Fruit fly (Drosophila melanogaster) whole organism, prepupa: ENCODE data around the gene sphe.

ENCODE experiments used
- Blimp-1 ChIP-seq: fragments of 200-800 bp; sonication (Bioruptor generic); optimal IDR thresholded peaks from 3 replicates; lab custom pipeline; 2017; ENCODE audit warnings: missing biosample characterization, missing genetic modification characterization, mild to moderate bottlenecking, moderate library complexity, missing genetic modification reagents
- CG11294 ChIP-seq: fragments of 200-800 bp; sonication (Bioruptor generic); IDR thresholded peaks from 2 replicates; pipeline ENCODE4 v1.3.6; 2022; ENCODE audit warnings: missing biosample characterization, missing genetic modification characterization
- CG11902 ChIP-seq: fragments of 200-800 bp; sonication (Bioruptor generic); optimal IDR thresholded peaks from 3 replicates; lab custom pipeline; 2016; ENCODE audit warnings: missing biosample characterization, missing genetic modification characterization
- CG15336 ChIP-seq: fragments of 200-800 bp; sonication (Bioruptor generic); IDR thresholded peaks from 2 replicates; pipeline ENCODE4 v1.3.6; 2022; ENCODE audit warnings: missing biosample characterization, missing genetic modification characterization
- CG16779 ChIP-seq: fragments of 200-800 bp; sonication (Bioruptor generic); optimal IDR thresholded peaks from 3 replicates; lab custom pipeline; 2017; ENCODE audit warnings: missing biosample characterization, mild to moderate bottlenecking, missing genetic modification characterization
- CG32006 ChIP-seq: fragments of 200-800 bp; sonication (Bioruptor generic); optimal IDR thresholded peaks from 3 replicates; lab custom pipeline; 2017; ENCODE audit warnings: missing biosample characterization, mild to moderate bottlenecking, missing genetic modification characterization
- CG3919 ChIP-seq: fragments of 200-800 bp; sonication (Bioruptor generic); optimal IDR thresholded peaks from 3 replicates; lab custom pipeline; 2016; ENCODE audit warnings: missing biosample characterization, missing genetic modification characterization
- CG4318 ChIP-seq: fragments of 200-800 bp; sonication (Bioruptor generic); optimal IDR thresholded peaks from 3 replicates; lab custom pipeline; 2017; ENCODE audit warnings: missing biosample characterization, mild to moderate bottlenecking, missing genetic modification characterization
- CG6163 ChIP-seq: fragments of 200-800 bp; sonication (Bioruptor generic); IDR thresholded peaks from 3 replicates; pipeline ENCODE4 v1.3.6; 2022; ENCODE audit warnings: missing biosample characterization, missing genetic modification characterization
- CG6276 ChIP-seq: fragments of 200-800 bp; sonication (Bioruptor generic); optimal IDR thresholded peaks from 2 replicates; lab custom pipeline; 2017; ENCODE audit warnings: missing biosample characterization, mild to moderate bottlenecking, missing genetic modification characterization
- CG6792 ChIP-seq: fragments of 200-800 bp; sonication (Bioruptor generic); optimal IDR thresholded peaks from 3 replicates; lab custom pipeline; 2016; ENCODE audit warnings: missing biosample characterization, missing genetic modification characterization
- CG6808 ChIP-seq: fragments of 200-800 bp; sonication (Bioruptor generic); optimal IDR thresholded peaks from 3 replicates; lab custom pipeline; 2017; ENCODE audit warnings: missing biosample characterization, missing genetic modification characterization, mild to moderate bottlenecking, moderate library complexity, missing genetic modification reagents
- CG6854 ChIP-seq: fragments of 200-800 bp; sonication (Bioruptor generic); optimal IDR thresholded peaks from 2 replicates; lab custom pipeline; 2017; ENCODE audit warnings: missing biosample characterization, mild to moderate bottlenecking, missing genetic modification characterization
- CG8119 ChIP-seq: fragments of 200-800 bp; sonication (Bioruptor generic); IDR thresholded peaks from 3 replicates; pipeline ENCODE4 v1.3.6; 2022; ENCODE audit warnings: missing biosample characterization, missing genetic modification characterization
- CG8319 ChIP-seq: fragments of 200-800 bp; sonication (Bioruptor generic); optimal IDR thresholded peaks from 3 replicates; lab custom pipeline; 2016; ENCODE audit warnings: missing biosample characterization, missing genetic modification characterization
- CG8632 ChIP-seq: fragments of 200-800 bp; sonication (Bioruptor generic); optimal IDR thresholded peaks from 3 replicates; lab custom pipeline; 2016; ENCODE audit warnings: missing biosample characterization, missing genetic modification characterization
- CG9139 ChIP-seq: fragments of 200-800 bp; sonication (Bioruptor generic); optimal IDR thresholded peaks from 3 replicates; lab custom pipeline; 2017; ENCODE audit warnings: missing biosample characterization, mild to moderate bottlenecking, missing genetic modification characterization
- Eip78C ChIP-seq: fragments of 200-800 bp; sonication (Bioruptor generic); peaks from one replicate; lab custom pipeline; 2016; ENCODE audit warnings: missing biosample characterization, missing genetic modification characterization
- Ets96B ChIP-seq: fragments of 200-800 bp; optimal IDR thresholded peaks from 2 replicates; lab custom pipeline; 2019; ENCODE audit warnings: missing biosample characterization, mild to moderate bottlenecking, missing genetic modification characterization, moderate library complexity
- Gug ChIP-seq: fragments of 200-800 bp; sonication (Bioruptor generic); IDR thresholded peaks from 2 replicates; pipeline ENCODE4 v1.3.6; 2022; ENCODE audit warnings: missing biosample characterization, missing genetic modification characterization
- Hr38 ChIP-seq: sonication (Bioruptor generic); optimal IDR thresholded peaks from 2 replicates; lab custom pipeline; 2016; ENCODE audit warnings: missing biosample characterization, missing genetic modification characterization
- Hr39 ChIP-seq: fragments of 200-800 bp; sonication (Bioruptor generic); optimal IDR thresholded peaks from 2 replicates; lab custom pipeline; 2016; ENCODE audit warnings: missing biosample characterization, missing genetic modification characterization
- Lpt ChIP-seq: fragments of 200-800 bp; sonication (Bioruptor generic); optimal IDR thresholded peaks from 3 replicates; lab custom pipeline; 2016; ENCODE audit warnings: missing biosample characterization, missing genetic modification characterization
- OdsH ChIP-seq: fragments of 200-800 bp; sonication (Bioruptor generic); optimal IDR thresholded peaks from 3 replicates; lab custom pipeline; 2016; ENCODE audit warnings: missing biosample characterization, missing genetic modification characterization
- Sox102F ChIP-seq: fragments of 200-800 bp; sonication (Bioruptor generic); optimal IDR thresholded peaks from 2 replicates; lab custom pipeline; 2016; ENCODE audit warnings: missing biosample characterization, mild to moderate bottlenecking, missing genetic modification characterization
- Sox15 ChIP-seq: fragments of 200-800 bp; sonication (Bioruptor generic); optimal IDR thresholded peaks from 3 replicates; lab custom pipeline; 2016; ENCODE audit warnings: missing biosample characterization, missing genetic modification characterization
- achi ChIP-seq: fragments of 200-800 bp; sonication (Bioruptor generic); optimal IDR thresholded peaks from 3 replicates; lab custom pipeline; 2016; ENCODE audit warnings: missing biosample characterization, missing genetic modification characterization
- acj6 ChIP-seq: fragments of 200-800 bp; sonication (Bioruptor generic); optimal IDR thresholded peaks from 3 replicates; lab custom pipeline; 2016; ENCODE audit warnings: missing biosample characterization, missing genetic modification characterization
- cyc ChIP-seq: fragments of 200-800 bp; sonication (Bioruptor generic); optimal IDR thresholded peaks from 3 replicates; lab custom pipeline; 2016; ENCODE audit warnings: missing biosample characterization, missing genetic modification characterization
- eg ChIP-seq: fragments of 200-800 bp; sonication (Bioruptor generic); IDR thresholded peaks from 3 replicates; pipeline ENCODE4 v1.3.6; 2022; ENCODE audit warnings: missing biosample characterization, missing genetic modification characterization
- fd59A ChIP-seq: fragments of 200-800 bp; sonication (Bioruptor generic); optimal IDR thresholded peaks from 2 replicates; lab custom pipeline; 2017; ENCODE audit warnings: missing biosample characterization, mild to moderate bottlenecking, missing genetic modification characterization, missing genetic modification reagents
- fkh ChIP-seq: fragments of 200-800 bp; sonication (Bioruptor generic); optimal IDR thresholded peaks from 3 replicates; lab custom pipeline; 2017; ENCODE audit warnings: missing biosample characterization, mild to moderate bottlenecking, missing genetic modification characterization, moderate library complexity
- lz ChIP-seq: fragments of 200-800 bp; sonication (Bioruptor generic); optimal IDR thresholded peaks from 3 replicates; lab custom pipeline; 2016; ENCODE audit warnings: missing biosample characterization, missing genetic modification characterization
- net ChIP-seq: fragments of 200-800 bp; sonication (Bioruptor generic); optimal IDR thresholded peaks from 3 replicates; lab custom pipeline; 2016; ENCODE audit warnings: missing biosample characterization, missing genetic modification characterization
- salr ChIP-seq, 2 experiments: fragments of 200-800 bp; sonication (Bioruptor generic); optimal IDR thresholded peaks; 3 replicates each; lab custom pipeline; 2016 to 2018; ENCODE audit warnings: missing biosample characterization in 2 of 2, missing genetic modification characterization in 2 of 2, mild to moderate bottlenecking in 1 of 2
- spab ChIP-seq: fragments of 200-800 bp; sonication (Bioruptor generic); optimal IDR thresholded peaks from 2 replicates; lab custom pipeline; 2017; ENCODE audit warnings: missing biosample characterization, mild to moderate bottlenecking, missing genetic modification characterization, missing genetic modification reagents
- svp ChIP-seq: fragments of 200-800 bp; sonication (Bioruptor generic); peaks from one replicate; lab custom pipeline; 2016; ENCODE audit warnings: missing biosample characterization, missing genetic modification characterization
- topi ChIP-seq: fragments of 200-800 bp; sonication (Bioruptor generic); optimal IDR thresholded peaks from 3 replicates; lab custom pipeline; 2016; ENCODE audit warnings: missing biosample characterization, missing genetic modification characterization

The sphe gene

dm6 chrX:16696614-16697519, 4.9 kb downstream of the sphe start (continued):
- TF ChIP-seq CG9139 (GFP tag; lab: Kevin White, UChicago) (no peak), cyc (GFP tag; lab: Kevin White, UChicago) (no peak), Eip78C (GFP tag; lab: Kevin White, UChicago) (peak; percentile 66), Sox15 (GFP tag; lab: Kevin White, UChicago) (no peak), achi (GFP tag; lab: Kevin White, UChicago) (no peak), CG4318 (GFP tag; lab: Kevin White, UChicago) (peak; percentile 8)

dm6 chrX:16695658-16696181, 6.1 kb downstream of the sphe start, which contains the start of gene CG4678:
Gene CG4678, plus strand, starts transcription at chrX:16696131.
- TF ChIP-seq svp (GFP tag; lab: Kevin White, UChicago), result peak; percentile 72
- TF ChIP-seq CG6808 (GFP tag; lab: Kevin White, UChicago), result no peak
- TF ChIP-seq, all 60 proteins: peak for 1

DNA sequence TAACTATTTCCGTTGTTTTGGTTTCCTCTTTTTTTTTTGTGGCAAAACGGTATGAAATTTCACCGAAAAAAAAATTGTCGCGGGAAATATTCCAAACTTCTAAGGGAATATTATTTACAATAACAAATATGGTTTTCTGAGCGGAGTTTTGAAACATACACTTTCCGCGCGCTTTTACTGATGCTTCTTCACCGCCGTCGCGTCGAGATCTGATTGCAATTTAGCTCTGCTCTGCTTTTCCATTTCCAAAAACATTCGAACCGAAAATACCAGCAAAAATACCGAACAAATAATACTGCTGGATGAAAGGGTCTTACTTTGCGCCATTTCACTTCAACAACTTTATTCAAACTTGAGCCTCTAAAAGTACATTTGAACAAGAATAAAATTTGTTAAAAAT, 6.8 kb downstream of the sphe start, which contains the start of gene Septin4:
Gene Septin4 (minus strand): TSS at position 215 of the 400 bp plus-strand sequence.
- TF ChIP-seq achi (GFP tag; lab: Kevin White, UChicago), result no peak
- no peak for TF ChIP-seq net (GFP tag; lab: Kevin White, UChicago)
- peak; percentile 82 for TF ChIP-seq Eip78C (GFP tag; lab: Kevin White, UChicago)
- TF ChIP-seq CG6792, result no peak

DNA sequence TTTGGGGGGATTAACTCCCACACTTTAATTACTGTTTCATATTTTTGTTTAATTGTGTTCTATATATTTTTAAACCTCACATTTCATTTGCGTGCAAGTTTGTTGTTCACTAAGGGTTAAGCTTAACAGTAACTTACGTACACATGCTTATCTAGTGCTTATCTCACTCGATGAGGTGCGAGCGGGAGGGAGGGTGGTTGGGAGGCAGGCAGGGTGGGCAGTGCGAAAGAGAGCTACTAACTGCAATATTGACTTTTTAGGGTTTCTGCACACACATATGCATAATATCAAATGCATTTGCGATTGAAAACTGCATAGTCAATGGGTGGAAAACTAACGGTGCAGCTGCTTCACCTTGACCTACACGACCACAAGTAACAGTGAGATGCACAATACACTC, 7.3 kb downstream of the sphe start:
- no peak for TF ChIP-seq CG8632
- TF ChIP-seq acj6, result no peak
- TF ChIP-seq Eip78C (GFP tag; lab: Kevin White, UChicago), result peak; percentile 53
- TF ChIP-seq fd59A, result no peak
- peak; percentile 19 for TF ChIP-seq achi (GFP tag; lab: Kevin White, UChicago)
- no peak for TF ChIP-seq Gug (GFP tag; lab: Robert Waterston, UW)
- peak; percentile 36 for TF ChIP-seq svp (GFP tag; lab: Kevin White, UChicago)
- TF ChIP-seq Lpt (GFP tag; lab: Kevin White, UChicago), result peak; percentile 4
- TF ChIP-seq CG8119 (GFP tag; lab: Robert Waterston, UW), result no peak
- TF ChIP-seq fkh (GFP tag; lab: Kevin White, UChicago), result peak; percentile 5
- TF ChIP-seq eg (GFP tag; lab: Robert Waterston, UW), result peak; percentile 31; the same call in 1 of the 3 replicates

DNA sequence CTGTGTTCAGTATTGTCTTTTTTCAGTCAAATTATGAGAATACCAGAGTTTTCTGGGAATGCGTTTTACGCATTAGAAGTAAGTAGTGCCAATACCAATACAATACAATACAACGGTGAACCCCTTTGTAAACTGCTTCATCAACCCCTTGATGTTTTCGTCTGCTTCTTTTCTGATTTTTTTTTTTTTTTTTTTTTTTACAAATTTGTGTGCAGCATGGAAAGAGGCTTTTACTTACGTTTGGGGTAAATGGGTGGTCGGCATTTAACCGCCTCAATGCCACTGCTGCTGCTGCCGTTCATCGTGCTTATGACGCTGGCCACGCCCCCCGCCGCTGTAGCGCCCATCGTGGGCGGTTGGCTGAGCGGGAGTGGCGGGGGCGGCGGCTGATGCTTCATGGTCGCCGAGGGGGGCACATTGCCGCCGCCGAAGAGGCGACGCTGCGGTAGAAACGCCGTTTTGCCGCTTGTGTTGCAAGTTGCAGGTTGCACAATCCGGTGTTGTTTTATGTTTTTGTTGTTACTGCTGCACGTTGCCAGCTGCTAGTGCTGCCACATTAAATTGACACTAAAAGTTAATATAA, 7.9 kb downstream of the sphe start:
- TF ChIP-seq CG6276 (GFP tag; lab: Kevin White, UChicago) (no peak), Eip78C (GFP tag; lab: Kevin White, UChicago) (no peak), svp (GFP tag; lab: Kevin White, UChicago) (no peak), CG16779 (tag; lab: Kevin White, UChicago) (no peak)
- TF ChIP-seq, all 60 proteins: peak for 0

DNA sequence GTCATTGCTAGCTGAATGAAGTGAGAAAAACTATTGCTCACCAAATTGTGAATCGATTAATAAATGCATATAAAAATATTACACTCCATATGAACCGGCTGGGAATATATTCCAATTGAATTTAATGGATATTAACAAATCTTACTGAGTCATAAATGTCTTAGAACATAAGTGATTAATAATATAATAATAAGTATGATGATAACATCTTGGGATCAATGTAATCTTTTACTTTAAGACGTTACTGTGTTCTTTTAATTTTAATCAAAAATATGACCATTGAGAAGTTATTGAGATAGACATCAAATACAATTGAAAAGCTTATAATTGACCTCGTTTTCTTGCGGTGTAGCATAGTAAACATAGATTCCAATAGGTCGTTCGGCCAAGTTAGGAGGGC, 9.4 kb downstream of the sphe start:
- TF ChIP-seq topi (GFP tag; lab: Kevin White, UChicago) (no peak), Eip78C (GFP tag; lab: Kevin White, UChicago) (peak; percentile 9), net (GFP tag; lab: Kevin White, UChicago) (no peak), Hr38 (no peak), CG6163 (GFP tag; lab: Robert Waterston, UW) (no peak), CG11902 (no peak), CG8319 (no peak), CG6276 (GFP tag; lab: Kevin White, UChicago) (no peak), CG15336 (GFP tag; lab: Robert Waterston, UW) (no peak), CG32006 (peak; percentile 43), spab (GFP tag; lab: Kevin White, UChicago) (no peak), Hr39 (GFP tag; lab: Kevin White, UChicago) (no peak), Sox102F (no peak), CG3919 (GFP tag; lab: Kevin White, UChicago) (no peak), OdsH (GFP tag; lab: Kevin White, UChicago) (no peak), salr (GFP tag; optimal IDR thresholded peaks at IDR 0.05; lab: Kevin White, UChicago) (no peak), Ets96B (tag; lab: Kevin White, UChicago) (no peak), CG6854 (GFP tag; lab: Kevin White, UChicago) (no peak), CG11294 (GFP tag; lab: Robert Waterston, UW) (no peak), cyc (GFP tag; lab: Kevin White, UChicago) (no peak), Blimp-1 (GFP tag; lab: Kevin White, UChicago) (no peak), lz (GFP tag; lab: Kevin White, UChicago) (no peak), Lpt (GFP tag; lab: Kevin White, UChicago) (peak; percentile 7), fkh (GFP tag; lab: Kevin White, UChicago) (peak; percentile 42), CG6792 (no peak)
